Worm (Caenorhabditis elegans): ENCODE data around the gene math-1.

DNA sequence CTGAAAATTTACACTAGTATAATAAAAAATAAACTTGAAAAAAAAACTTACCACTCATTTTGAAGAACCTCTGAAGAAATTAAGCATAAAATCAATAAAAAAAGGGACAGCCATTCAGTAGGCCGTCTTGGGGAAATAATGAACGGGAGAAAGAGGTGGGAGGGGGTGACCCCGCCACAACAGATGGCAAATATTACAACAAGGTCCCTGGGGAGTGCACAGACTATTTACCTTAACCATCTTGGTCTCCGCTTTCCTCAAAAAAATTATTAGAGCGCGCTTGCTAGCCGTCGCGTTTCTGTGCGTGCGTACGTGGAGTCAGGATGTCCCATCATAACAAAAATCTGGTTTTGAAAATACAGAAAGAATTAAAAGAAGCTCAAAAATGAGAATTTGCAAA lies 45.5 kb upstream of the math-1 start, which contains the start of gene T16A1.10:
- TF ChIP-seq snpc-4 (tag; optimal IDR thresholded peaks at IDR 0.05) = no peak
- no peak for TF ChIP-seq jun-1 (tag; optimal IDR thresholded peaks at IDR 0.05)
- no peak for TF ChIP-seq fkh-4 (tag; optimal IDR thresholded peaks at IDR 0.05; ENCODE audit: borderline replicate concordance)
- no peak for TF ChIP-seq mab-9 (GFP tag; IDR thresholded peaks at IDR 0.05)
- TF ChIP-seq ama-1 (optimal IDR thresholded peaks at IDR 0.05) = no peak
- TF ChIP-seq elt-2 (tag; optimal IDR thresholded peaks at IDR 0.05) = no peak
- no peak for TF ChIP-seq fos-1 (tag; optimal IDR thresholded peaks at IDR 0.05)
